Worm (Caenorhabditis elegans): ENCODE data around the gene mig-23.

Gene mig-23

ce11 chrX:5930822-5931221, 17.8 kb downstream of the mig-23 start, which contains the start of gene egl-6:
egl-6 (plus strand) TSS chrX:5931122.
- no peak for TF ChIP-seq C08G9.2 (tag; optimal IDR thresholded peaks at IDR 0.05)
- no peak for TF ChIP-seq pat-9 (tag; optimal IDR thresholded peaks at IDR 0.05)
- no peak for TF ChIP-seq npax-4 (tag; optimal IDR thresholded peaks at IDR 0.05)
- TF ChIP-seq unc-55 (GFP tag; optimal IDR thresholded peaks at IDR 0.05) = no peak
- TF ChIP-seq dmd-4 (tag; optimal IDR thresholded peaks at IDR 0.05; ENCODE audit: borderline replicate concordance) = no peak
- TF ChIP-seq lim-6 (tag; optimal IDR thresholded peaks at IDR 0.05) = no peak
- TF ChIP-seq pax-1 (tag; optimal IDR thresholded peaks at IDR 0.05) = no peak
- no peak for TF ChIP-seq odd-2 (tag; optimal IDR thresholded peaks at IDR 0.05)
- TF ChIP-seq syd-9 (tag; optimal IDR thresholded peaks at IDR 0.05) = no peak
- no peak for TF ChIP-seq ref-2 (tag; optimal IDR thresholded peaks at IDR 0.05)
- no peak for TF ChIP-seq K02D7.2 (tag; optimal IDR thresholded peaks at IDR 0.05)
- TF ChIP-seq madf-2 (tag; optimal IDR thresholded peaks at IDR 0.05) = no peak
- TF ChIP-seq lin-11 (tag; optimal IDR thresholded peaks at IDR 0.05) = no peak
- TF ChIP-seq ama-1 (optimal IDR thresholded peaks at IDR 0.05) = no peak
- TF ChIP-seq ceh-24 (tag; optimal IDR thresholded peaks at IDR 0.05) = no peak
- no peak for TF ChIP-seq ceh-48 (tag; optimal IDR thresholded peaks at IDR 0.05)
- no peak for TF ChIP-seq unc-42 (tag; optimal IDR thresholded peaks at IDR 0.05)
- no peak for TF ChIP-seq F13H6.1 (tag; optimal IDR thresholded peaks at IDR 0.05)
- TF ChIP-seq pha-4 (tag; optimal IDR thresholded peaks at IDR 0.05) = no peak
- no peak for TF ChIP-seq T23F11.4 (GFP tag; optimal IDR thresholded peaks at IDR 0.05)

DNA sequence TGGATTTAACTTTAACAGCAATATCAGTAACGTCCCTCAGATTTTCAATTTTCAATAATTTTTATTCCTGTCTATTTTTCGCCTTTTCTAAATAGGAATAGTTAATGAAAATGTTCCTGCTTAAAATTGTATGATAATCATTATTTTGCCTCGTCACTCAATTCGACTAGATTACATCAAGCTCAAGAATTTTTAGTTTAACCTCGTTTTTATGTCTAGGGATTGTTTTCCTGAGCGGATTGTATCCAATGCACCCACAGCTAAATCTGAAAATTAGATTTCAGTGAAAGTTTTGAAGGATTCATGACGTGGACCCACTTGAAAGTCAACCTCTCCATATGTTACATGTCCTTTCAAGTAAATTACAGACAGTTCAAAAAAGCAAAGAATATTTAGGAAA, 25.0 kb downstream of the mig-23 start:
- no peak for TF ChIP-seq pha-2 (tag; optimal IDR thresholded peaks at IDR 0.05)
- no peak for TF ChIP-seq ceh-48 (tag; optimal IDR thresholded peaks at IDR 0.05)
- no peak for TF ChIP-seq zip-5 (tag; optimal IDR thresholded peaks at IDR 0.05)
- no peak for TF ChIP-seq hlh-6 (tag; optimal IDR thresholded peaks at IDR 0.05)
- no peak for TF ChIP-seq ztf-16 (tag; optimal IDR thresholded peaks at IDR 0.05)
- no peak for TF ChIP-seq ceh-31 (tag; optimal IDR thresholded peaks at IDR 0.05)
- no peak for TF ChIP-seq unc-3 (GFP tag; conservative IDR thresholded peaks at IDR 0.05)
- no peak for TF ChIP-seq unc-3 (tag; optimal IDR thresholded peaks at IDR 0.05)
- TF ChIP-seq ama-1 (optimal IDR thresholded peaks at IDR 0.05) = no peak
- TF ChIP-seq dmd-4 (tag; optimal IDR thresholded peaks at IDR 0.05; ENCODE audit: borderline replicate concordance) = no peak
- TF ChIP-seq sox-2 (GFP tag; IDR thresholded peaks at IDR 0.05) = no peak
- no peak for TF ChIP-seq fkh-6 (tag; optimal IDR thresholded peaks at IDR 0.05)
- TF ChIP-seq elt-2 (tag; optimal IDR thresholded peaks at IDR 0.05) = no peak

- no peak for TF ChIP-seq madf-2 (tag; optimal IDR thresholded peaks at IDR 0.05)
- no peak for TF ChIP-seq pha-4 (tag; optimal IDR thresholded peaks at IDR 0.05)
- no peak for TF ChIP-seq unc-55 (GFP tag; optimal IDR thresholded peaks at IDR 0.05)
- no peak for TF ChIP-seq ceh-19 (GFP tag; optimal IDR thresholded peaks at IDR 0.05)
- no peak for TF ChIP-seq F13H6.1 (tag; optimal IDR thresholded peaks at IDR 0.05)
- TF ChIP-seq pros-1 (tag; optimal IDR thresholded peaks at IDR 0.05) = no peak
- TF ChIP-seq che-1 (tag; optimal IDR thresholded peaks at IDR 0.05) = no peak
- TF ChIP-seq ets-4 (tag; optimal IDR thresholded peaks at IDR 0.05) = no peak
- no peak for TF ChIP-seq K09A11.1 (tag; optimal IDR thresholded peaks at IDR 0.05; ENCODE audit: insufficient read depth)
- no peak for TF ChIP-seq fkh-6 (tag; optimal IDR thresholded peaks at IDR 0.05)
- TF ChIP-seq pha-2 (tag; optimal IDR thresholded peaks at IDR 0.05) = no peak
- TF ChIP-seq ceh-31 (tag; optimal IDR thresholded peaks at IDR 0.05) = no peak
Measured at ce11 chrX:5919097-5919496, 29.6 kb downstream of the mig-23 start, which contains the start of gene capa-1. capa-1 (plus strand) TSS chrX:5919397.

DNA sequence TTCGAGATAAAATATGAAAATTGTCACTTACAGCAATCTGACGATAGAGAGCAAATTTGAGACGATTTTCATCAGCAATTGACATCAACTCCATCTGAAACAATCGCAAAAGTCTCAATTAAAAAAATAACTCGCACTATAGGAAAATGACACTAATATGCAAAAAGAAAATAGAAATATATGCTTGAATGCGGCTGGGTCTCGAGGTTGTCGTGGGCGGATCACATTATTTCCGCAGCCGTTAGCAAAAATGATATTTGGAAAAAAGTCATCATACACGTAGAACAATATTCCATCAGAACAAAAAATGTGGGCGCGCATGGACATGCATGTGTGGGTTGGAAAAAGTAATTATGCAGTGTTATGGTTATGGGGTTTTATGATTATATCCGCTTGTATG, 31.4 kb downstream of the mig-23 start, which contains the start of gene Y23B4A.1:
Y23B4A.1 (minus strand) TSS at position 101 of the 400 bp plus-strand sequence.
- TF ChIP-seq ttx-3 (tag; optimal IDR thresholded peaks at IDR 0.05) (no peak), hlh-8 (tag; optimal IDR thresholded peaks at IDR 0.05) (no peak), C08G9.2 (tag; optimal IDR thresholded peaks at IDR 0.05) (no peak), npax-4 (tag; optimal IDR thresholded peaks at IDR 0.05) (no peak), hlh-6 (tag; optimal IDR thresholded peaks at IDR 0.05) (no peak)
